Fruit fly (Drosophila melanogaster): ENCODE measurements around the gene CG17328.

The CG17328 gene

dm6 chr2L:16268107-16268539 is 31.6 kb upstream of the CG17328 start (continued):
- TF ChIP-seq slbo (GFP tag; IDR thresholded peaks at IDR 0.05), result no peak
- TF ChIP-seq CG12236 (GFP tag; optimal IDR thresholded peaks at IDR 0.05), result no peak
- no peak for TF ChIP-seq gem (tag; optimal IDR thresholded peaks at IDR 0.05)
- TF ChIP-seq CG12942 (GFP tag; optimal IDR thresholded peaks at IDR 0.05), result no peak
- peak; percentile 91 for TF ChIP-seq CG13894 (tag; optimal IDR thresholded peaks at IDR 0.05)
- no peak for TF ChIP-seq ham (GFP tag; IDR thresholded peaks at IDR 0.05)
- no peak for TF ChIP-seq zen2 (GFP tag; IDR thresholded peaks at IDR 0.05; ENCODE audit: partially characterized antibody)
- TF ChIP-seq Sox102F (GFP tag; optimal IDR thresholded peaks at IDR 0.05), result no peak
- no peak for TF ChIP-seq Dfd (GFP tag; optimal IDR thresholded peaks at IDR 0.05)
- no peak for TF ChIP-seq gfzf (GFP tag; optimal IDR thresholded peaks at IDR 0.05)
- peak; percentile 3 for TF ChIP-seq CG10543 (GFP tag; optimal IDR thresholded peaks at IDR 0.05)
- no peak for TF ChIP-seq trh (GFP tag; optimal IDR thresholded peaks at IDR 0.05)
- no peak for TF ChIP-seq sob (GFP tag; IDR thresholded peaks at IDR 0.05)
- TF ChIP-seq p53 (GFP tag; optimal IDR thresholded peaks at IDR 0.05), result no peak
- TF ChIP-seq CG34224 (GFP tag; IDR thresholded peaks at IDR 0.05; ENCODE audit: partially characterized antibody), result no peak
- no peak for TF ChIP-seq CG12104 (GFP tag; optimal IDR thresholded peaks at IDR 0.05)
- no peak for TF ChIP-seq z (GFP tag; IDR thresholded peaks at IDR 0.05)
- TF ChIP-seq Stat92E (GFP tag; optimal IDR thresholded peaks at IDR 0.05), result no peak
- no peak for TF ChIP-seq Spps (tag; optimal IDR thresholded peaks at IDR 0.05)
- no peak for TF ChIP-seq CG5953 (GFP tag; IDR thresholded peaks at IDR 0.05)
- no peak for TF ChIP-seq cad (GFP tag; optimal IDR thresholded peaks at IDR 0.05)
- no peak for TF ChIP-seq gro (GFP tag; optimal IDR thresholded peaks at IDR 0.05)
- TF ChIP-seq tx (GFP tag; optimal IDR thresholded peaks at IDR 0.05), result no peak
- no peak for TF ChIP-seq CG34422 (GFP tag; IDR thresholded peaks at IDR 0.05)
- TF ChIP-seq CG6791 (GFP tag; IDR thresholded peaks at IDR 0.05; ENCODE audit: partially characterized antibody), result no peak
- TF ChIP-seq dan (GFP tag; IDR thresholded peaks at IDR 0.05), result no peak
- no peak for TF ChIP-seq Dll (GFP tag; IDR thresholded peaks at IDR 0.05; ENCODE audit: partially characterized antibody)
- TF ChIP-seq Ets97D (GFP tag; optimal IDR thresholded peaks at IDR 0.05), result no peak
- TF ChIP-seq nom (GFP tag; optimal IDR thresholded peaks at IDR 0.05), result peak; percentile 8
- no peak for TF ChIP-seq danr (GFP tag; IDR thresholded peaks at IDR 0.05)
- TF ChIP-seq caup (GFP tag; optimal IDR thresholded peaks at IDR 0.05; ENCODE audit: severe bottlenecking), result no peak
- no peak for TF ChIP-seq CG5245 (GFP tag; optimal IDR thresholded peaks at IDR 0.05)
- no peak for TF ChIP-seq zfh1 (GFP tag; IDR thresholded peaks at IDR 0.05)
- no peak for TF ChIP-seq Sox100B (GFP tag; optimal IDR thresholded peaks at IDR 0.05)
- TF ChIP-seq CG18599 (GFP tag; optimal IDR thresholded peaks at IDR 0.05), result no peak
- no peak for TF ChIP-seq CG11398 (GFP tag; optimal IDR thresholded peaks at IDR 0.05)
- no peak for TF ChIP-seq Ada2b (GFP tag; IDR thresholded peaks at IDR 0.05)
- TF ChIP-seq vvl (GFP tag; IDR thresholded peaks at IDR 0.05), result no peak
- no peak for TF ChIP-seq E2f2 (GFP tag; IDR thresholded peaks at IDR 0.05)
- no peak for TF ChIP-seq tna (GFP tag; IDR thresholded peaks at IDR 0.05; ENCODE audit: partially characterized antibody)
- TF ChIP-seq ERR (GFP tag; optimal IDR thresholded peaks at IDR 0.05), result no peak
- no peak for TF ChIP-seq Kr (GFP tag; optimal IDR thresholded peaks at IDR 0.05)
- no peak for TF ChIP-seq CG3726 (GFP tag; IDR thresholded peaks at IDR 0.05)
- TF ChIP-seq CG18619 (GFP tag; optimal IDR thresholded peaks at IDR 0.05), result no peak
- no peak for TF ChIP-seq lov (optimal IDR thresholded peaks at IDR 0.05)
- TF ChIP-seq lov (GFP tag; IDR thresholded peaks at IDR 0.05), result no peak
- no peak for TF ChIP-seq toy (GFP tag; IDR thresholded peaks at IDR 0.05)
- no peak for TF ChIP-seq CG1647 (GFP tag; optimal IDR thresholded peaks at IDR 0.05)
- TF ChIP-seq ATbp (GFP tag; optimal IDR thresholded peaks at IDR 0.05), result no peak
- no peak for TF ChIP-seq CG12071 (GFP tag; optimal IDR thresholded peaks at IDR 0.05)
- TF ChIP-seq CG7372 (GFP tag; IDR thresholded peaks at IDR 0.05), result no peak
- no peak for TF ChIP-seq Dp (GFP tag; optimal IDR thresholded peaks at IDR 0.05)

All from whole organism, embryonic.